Fruit fly (Drosophila melanogaster): ENCODE data around the gene Acsf2.

Gene Acsf2

DNA sequence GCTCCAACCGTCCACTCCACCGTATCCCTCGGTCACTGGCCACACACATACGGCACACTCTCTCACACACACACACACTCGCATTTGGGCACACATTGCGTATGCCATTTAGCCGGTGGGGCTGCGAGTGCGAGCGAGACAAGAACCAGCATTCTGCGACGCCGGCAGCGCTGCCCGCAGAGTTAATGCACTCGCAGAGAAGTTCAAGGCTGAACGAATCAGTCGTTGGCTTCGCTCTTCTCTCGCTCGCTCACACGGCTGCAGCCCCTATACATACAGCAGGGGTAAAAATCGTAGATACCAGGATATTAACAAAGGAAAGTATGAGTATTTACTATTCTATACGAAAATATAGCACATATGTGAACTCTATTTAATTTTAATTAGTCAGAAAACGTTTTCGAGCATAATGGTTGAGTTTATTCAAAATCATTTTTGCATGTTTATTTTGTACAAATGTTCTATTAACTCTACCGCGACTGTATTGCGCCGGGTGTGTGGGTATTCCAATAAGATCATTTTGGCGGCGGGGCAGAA, 49.0 kb downstream of the Acsf2 start (continued):
- TF ChIP-seq Atf3 (GFP tag; optimal IDR thresholded peaks at IDR 0.05) (peak; percentile 32), Scr (GFP tag; IDR thresholded peaks at IDR 0.05; ENCODE audit: partially characterized antibody) (no peak), ewg (GFP tag; optimal IDR thresholded peaks at IDR 0.05) (peak; percentile 64), Oaz (GFP tag; IDR thresholded peaks at IDR 0.05) (no peak), CG18476 (GFP tag; optimal IDR thresholded peaks at IDR 0.05) (peak; percentile 61), Ets65A (GFP tag) (peak; percentile 89), knrl (GFP tag; IDR thresholded peaks at IDR 0.05; ENCODE audit: partially characterized antibody) (no peak), kni (GFP tag; optimal IDR thresholded peaks at IDR 0.05) (peak; percentile 31), Poxn (GFP tag; IDR thresholded peaks at IDR 0.05) (no peak), kah (GFP tag; optimal IDR thresholded peaks at IDR 0.05) (peak; percentile 58), CG17328 (GFP tag; IDR thresholded peaks at IDR 0.05) (peak; percentile 72), CG42726 (GFP tag; IDR thresholded peaks at IDR 0.05; ENCODE audit: partially characterized antibody) (no peak), gsb-n (tag; optimal IDR thresholded peaks at IDR 0.05) (peak; percentile 90), Sry-δ (GFP tag; optimal IDR thresholded peaks at IDR 0.05) (peak; percentile 27), pb (GFP tag; optimal IDR thresholded peaks at IDR 0.05) (peak; percentile 25), odd (GFP tag; optimal IDR thresholded peaks at IDR 0.05) (peak; percentile 34), CG15479 (GFP tag; optimal IDR thresholded peaks at IDR 0.05) (peak; percentile 20), E2f1 (GFP tag; IDR thresholded peaks at IDR 0.05) (peak; percentile 60), CG30403 (GFP tag; optimal IDR thresholded peaks at IDR 0.05) (peak; percentile 74), CG33557 (GFP tag; optimal IDR thresholded peaks at IDR 0.05) (peak; percentile 83), danr (GFP tag; IDR thresholded peaks at IDR 0.05) (0 out of 2 replicates have a peak, but pooled peaks have one; percentile 11), ems (GFP tag; optimal IDR thresholded peaks at IDR 0.05) (peak; percentile 46), CG5180 (GFP tag; optimal IDR thresholded peaks at IDR 0.05) (peak; percentile 86), CG4328 (GFP tag; optimal IDR thresholded peaks at IDR 0.05) (peak; percentile 32), CG2875 (GFP tag; optimal IDR thresholded peaks at IDR 0.05) (peak; percentile 55), amos (GFP tag; IDR thresholded peaks at IDR 0.05; ENCODE audit: partially characterized antibody) (no peak), nerfin-1 (tag; optimal IDR thresholded peaks at IDR 0.05) (peak; percentile 84), CG11723 (GFP tag; optimal IDR thresholded peaks at IDR 0.05) (peak; percentile 62), stc (GFP tag; IDR thresholded peaks at IDR 0.05) (peak; percentile 61; the same call in 1 of the 2 replicates), Lhr (GFP tag; optimal IDR thresholded peaks at IDR 0.05) (peak; percentile 50), Gsc (GFP tag; IDR thresholded peaks at IDR 0.05) (no peak), CG4282 (GFP tag; optimal IDR thresholded peaks at IDR 0.05) (no peak), wek (GFP tag; optimal IDR thresholded peaks at IDR 0.05) (peak; percentile 50), TFAM (GFP tag; optimal IDR thresholded peaks at IDR 0.05) (no peak), Dll (GFP tag; IDR thresholded peaks at IDR 0.05; ENCODE audit: partially characterized antibody) (no peak), lmd (GFP tag; IDR thresholded peaks at IDR 0.05) (peak; percentile 61), Lim3 (GFP tag; IDR thresholded peaks at IDR 0.05) (no peak), Doc3 (GFP tag; IDR thresholded peaks at IDR 0.05; ENCODE audit: partially characterized antibody) (no peak), sug (tag; optimal IDR thresholded peaks at IDR 0.05) (peak; percentile 3), HLH54F (GFP tag; optimal IDR thresholded peaks at IDR 0.05) (peak; percentile 13), CG5245 (GFP tag; optimal IDR thresholded peaks at IDR 0.05) (peak; percentile 55), CG14710 (tag; optimal IDR thresholded peaks at IDR 0.05) (peak; percentile 87), CG11560 (tag; IDR thresholded peaks at IDR 0.05) (0 out of 3 replicates have a peak, but pooled peaks have one; percentile 10), Tbp (GFP tag; optimal IDR thresholded peaks at IDR 0.05) (no peak), Atf6 (GFP tag; IDR thresholded peaks at IDR 0.05) (no peak), stwl (tag; optimal IDR thresholded peaks at IDR 0.05) (peak; percentile 25), Ssrp (tag; optimal IDR thresholded peaks at IDR 0.05) (peak; percentile 77), B-H2 (GFP tag; optimal IDR thresholded peaks at IDR 0.05) (no peak), kay (GFP tag; optimal IDR thresholded peaks at IDR 0.05) (peak; percentile 32), CG16779 (GFP tag; IDR thresholded peaks at IDR 0.05) (no peak)

Measured in whole organism, embryonic.